In the genomic region with DNA sequence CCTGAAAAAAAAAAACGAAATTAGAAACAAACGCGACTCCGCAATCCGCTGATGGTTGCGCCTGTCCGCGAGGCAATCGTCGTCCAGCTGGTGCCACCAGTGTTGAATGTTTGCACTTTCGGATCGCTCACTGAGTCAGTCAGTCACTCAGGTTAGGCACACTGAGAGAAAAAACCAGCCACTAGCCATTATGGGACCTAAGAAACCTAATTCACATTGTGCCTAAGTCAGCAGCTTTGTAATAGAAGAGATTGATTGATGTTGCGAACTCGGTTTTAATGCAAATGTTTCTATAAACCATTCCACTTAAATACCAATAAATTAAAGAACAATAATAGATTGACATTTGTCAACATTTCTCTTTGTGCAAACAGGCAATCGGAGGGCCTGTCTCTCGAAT, we compare ENCODE assay signal across 1 fruit fly cellular context.
TF ChIP-seq lines count a peak whose summit lies in the region.

No protein-coding gene starts in this region.

TF ChIP-seq in whole organism, prepupa, 60 proteins besides CTCF, POLR2A, EP300 and RAD21 (continued from another document):
- TF ChIP-seq CG8632 (GFP tag; optimal IDR thresholded peaks at IDR 0.05; lab: Kevin White, UChicago): no peak
- no peak for TF ChIP-seq CG7368 (GFP tag; optimal IDR thresholded peaks at IDR 0.05; lab: Kevin White, UChicago)
- no peak for TF ChIP-seq CG9139 (GFP tag; optimal IDR thresholded peaks at IDR 0.05; lab: Kevin White, UChicago)
- no peak for TF ChIP-seq CG6854 (GFP tag; optimal IDR thresholded peaks at IDR 0.05; lab: Kevin White, UChicago)
- TF ChIP-seq eg (GFP tag; IDR thresholded peaks at IDR 0.05; lab: Robert Waterston, UW): peak; percentile 5; the same call in 1 of the 3 replicates
- no peak for TF ChIP-seq dsx (GFP tag; optimal IDR thresholded peaks at IDR 0.05; lab: Kevin White, UChicago; ENCODE audit: poor library complexity, severe bottlenecking)
- TF ChIP-seq CG34406 (GFP tag; optimal IDR thresholded peaks at IDR 0.05; lab: Kevin White, UChicago): no peak
- 0 out of 2 replicates have a peak, but pooled peaks have one; percentile 19 for TF ChIP-seq Gug (GFP tag; IDR thresholded peaks at IDR 0.05; lab: Robert Waterston, UW)
- TF ChIP-seq Ets21C (GFP tag; optimal IDR thresholded peaks at IDR 0.05; lab: Kevin White, UChicago): no peak
- no peak for TF ChIP-seq vri (GFP tag; optimal IDR thresholded peaks at IDR 0.05; lab: Kevin White, UChicago)
- no peak for TF ChIP-seq Hr38 (GFP tag; optimal IDR thresholded peaks at IDR 0.05; lab: Kevin White, UChicago)
- peak; percentile 12 for TF ChIP-seq pdm3 (GFP tag; optimal IDR thresholded peaks at IDR 0.05; lab: Kevin White, UChicago)
- no peak for TF ChIP-seq esn (GFP tag; optimal IDR thresholded peaks at IDR 0.05; lab: Kevin White, UChicago)
- peak; percentile 37 for TF ChIP-seq CG4318 (GFP tag; optimal IDR thresholded peaks at IDR 0.05; lab: Kevin White, UChicago)
- TF ChIP-seq CG15336 (GFP tag; IDR thresholded peaks at IDR 0.05; lab: Robert Waterston, UW): peak; percentile 77
- TF ChIP-seq acj6 (GFP tag; optimal IDR thresholded peaks at IDR 0.05; lab: Kevin White, UChicago): no peak
- TF ChIP-seq CG6163 (GFP tag; IDR thresholded peaks at IDR 0.05; lab: Robert Waterston, UW): 0 out of 3 replicates have a peak, but pooled peaks have one; percentile 27
- no peak for TF ChIP-seq CG31627 (GFP tag; optimal IDR thresholded peaks at IDR 0.05; lab: Kevin White, UChicago)
- no peak for TF ChIP-seq svp (GFP tag; lab: Kevin White, UChicago)
